Worm (Caenorhabditis elegans): ENCODE data around the gene myo-5.

DNA sequence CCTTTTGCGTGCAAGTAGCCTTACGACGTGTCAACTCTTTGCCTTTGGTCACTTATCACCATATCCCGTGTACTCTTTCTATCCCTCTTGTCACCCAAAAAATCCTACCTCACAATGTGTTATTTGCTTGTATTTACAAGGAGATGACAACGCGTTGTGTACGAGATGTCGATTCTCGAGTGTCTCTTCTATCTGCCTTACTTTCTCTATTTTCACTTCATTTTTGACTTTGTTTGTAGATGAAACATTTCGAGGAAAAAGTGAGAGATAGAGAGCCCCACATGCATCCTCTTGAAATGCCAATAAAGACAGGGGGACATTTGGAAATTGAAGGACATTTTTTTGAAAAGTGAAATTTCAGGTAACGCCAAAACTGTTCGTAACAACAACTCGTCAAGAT lies 2.0 kb downstream of the myo-5 start:
- TF ChIP-seq pha-4 (tag; optimal IDR thresholded peaks at IDR 0.05) (no peak), ceh-34 (tag; optimal IDR thresholded peaks at IDR 0.05) (no peak), tbx-2 (tag; optimal IDR thresholded peaks at IDR 0.05) (no peak)

Data from whole organism, late embryonic.